Worm (Caenorhabditis elegans): ENCODE measurements around the gene srz-69.
A peak's percentile ranks its signal among the peaks of the same experiment; 100 is the strongest.

DNA sequence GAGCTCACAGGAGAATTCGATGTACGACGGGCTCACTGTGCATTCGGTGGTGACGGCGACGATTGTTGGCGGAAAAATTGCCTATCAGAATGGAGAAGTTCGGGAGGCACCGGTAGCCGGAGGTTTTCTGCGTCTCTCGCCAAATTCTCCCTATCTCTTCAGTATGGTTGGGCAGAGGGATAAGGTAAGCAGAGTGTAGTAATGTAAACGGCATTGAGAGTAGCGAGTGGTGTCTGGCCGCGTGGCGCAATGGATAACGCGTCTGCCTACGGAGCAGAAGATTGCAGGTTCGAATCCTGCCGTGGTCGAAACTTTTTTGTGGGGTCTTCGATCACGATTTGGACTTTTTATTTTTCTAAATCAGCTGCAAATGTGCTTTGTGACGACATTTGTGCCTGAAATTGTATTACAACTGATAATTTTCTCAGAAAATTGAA lies 47.6 kb upstream of the srz-69 start:
- TF ChIP-seq vab-7 (GFP tag; IDR thresholded peaks at IDR 0.05) = peak; percentile 77
- peak in 1 of 2 experiments; percentile 49 for TF ChIP-seq lsy-2 (tag; optimal IDR thresholded peaks at IDR 0.05)
- peak; percentile 70; the same call in 1 of the 2 replicates for TF ChIP-seq pha-4 (GFP tag; IDR thresholded peaks at IDR 0.05)
- no peak for TF ChIP-seq pha-4 (tag; optimal IDR thresholded peaks at IDR 0.05)

Data from whole organism, L4 larva.